Worm (Caenorhabditis elegans) whole organism, late embryonic: Measurements from ENCODE around the gene C47A4.5.
A peak's percentile ranks its signal among the peaks of the same experiment; 100 is the strongest.

ENCODE experiments used
- C38D4.7 ChIP-seq: fragments of 200-800 bp; sonication (Bioruptor generic); optimal IDR thresholded peaks from 2 replicates; lab custom pipeline; 2018; ENCODE audit warnings: mild to moderate bottlenecking, missing genetic modification characterization, moderate library complexity, missing compliant biosample characterization
- T23F11.4 ChIP-seq: fragments of 200-800 bp; sonication (Bioruptor generic); optimal IDR thresholded peaks from 2 replicates; lab custom pipeline; 2018; ENCODE audit warnings: mild to moderate bottlenecking, missing genetic modification characterization, missing compliant biosample characterization
- ama-1 ChIP-seq: fragments of 150-350 bp; optimal IDR thresholded peaks from 2 replicates; lab custom pipeline; 2014
- ceh-9 ChIP-seq: sonication (generic microtip); optimal IDR thresholded peaks from 2 replicates; lab custom pipeline; 2016; ENCODE audit warnings: mild to moderate bottlenecking, missing genetic modification characterization, inconsistent platforms, missing compliant biosample characterization
- dve-1 ChIP-seq: sonication (generic microtip); optimal IDR thresholded peaks from 2 replicates; lab custom pipeline; 2017; ENCODE audit warnings: antibody characterized with exemption, mild to moderate bottlenecking, missing genetic modification characterization, missing compliant biosample characterization
- hlh-30 ChIP-seq: sonication (generic microtip); optimal IDR thresholded peaks from 2 replicates; lab custom pipeline; 2017; ENCODE audit warnings: antibody characterized with exemption, missing genetic modification characterization, missing compliant biosample characterization; ENCODE audit not compliant: insufficient read depth
- pag-3 ChIP-seq: sonication (generic microtip); optimal IDR thresholded peaks from 2 replicates; lab custom pipeline; 2016; ENCODE audit warnings: missing compliant biosample characterization, missing genetic modification characterization, borderline replicate concordance
- pha-4 ChIP-seq: fragments of 150-350 bp; optimal IDR thresholded peaks from 2 replicates; lab custom pipeline; 2018; ENCODE audit warnings: missing biosample characterization, missing genetic modification reagents, missing genetic modification characterization
- pqm-1 ChIP-seq: sonication (generic microtip); optimal IDR thresholded peaks from 2 replicates; lab custom pipeline; 2016; ENCODE audit warnings: missing genetic modification characterization, missing compliant biosample characterization
- pros-1 ChIP-seq: fragments of 150-350 bp; optimal IDR thresholded peaks from 2 replicates; lab custom pipeline; 2014; ENCODE audit warnings: missing biosample characterization, missing genetic modification reagents, missing genetic modification characterization
- unc-55 ChIP-seq: sonication (generic microtip); optimal IDR thresholded peaks from 2 replicates; lab custom pipeline; 2017; ENCODE audit warnings: missing biosample characterization, missing genetic modification reagents, missing genetic modification characterization

DNA sequence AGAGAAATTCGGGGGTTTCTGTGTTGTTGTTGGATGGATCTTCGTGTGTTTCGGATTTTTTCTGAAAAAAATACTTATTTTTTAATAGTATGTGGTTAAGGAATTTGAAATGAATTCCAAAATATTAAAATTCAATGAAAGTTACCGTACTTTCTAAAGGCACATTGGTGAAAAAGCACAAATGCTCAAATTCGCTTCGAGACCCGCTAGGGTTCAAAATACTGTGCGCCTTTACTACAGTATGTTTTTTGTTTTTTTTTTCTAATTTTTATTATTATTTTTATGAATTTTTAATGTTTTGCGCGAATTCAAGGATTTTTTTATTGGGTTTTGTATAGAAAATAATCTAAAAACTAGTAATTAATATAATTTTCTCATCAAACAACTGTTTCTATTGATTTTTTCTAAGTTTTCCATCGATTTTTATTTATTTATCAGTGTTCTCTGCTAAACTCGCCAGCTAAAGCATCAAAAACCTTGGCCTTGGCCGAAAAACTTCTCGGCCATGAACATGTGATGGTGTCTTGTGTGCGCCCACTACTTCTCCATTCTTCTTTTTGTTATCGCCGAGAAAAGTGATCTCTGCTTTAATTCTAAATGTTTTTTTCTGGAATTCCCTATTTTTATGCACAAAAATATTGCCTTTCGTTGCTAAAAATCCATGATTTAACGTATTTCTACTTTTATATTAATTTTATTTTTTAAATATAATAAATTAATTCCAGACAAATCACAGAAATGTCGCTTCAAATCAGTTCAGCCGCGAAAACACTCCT, 37.9 kb downstream of the C47A4.5 start, which contains the start of gene iscu-1:
- no peak for TF ChIP-seq unc-55
- no peak for TF ChIP-seq ceh-9 (tag; lab: Kevin White, UChicago)
- no peak for TF ChIP-seq dve-1 (tag; lab: Kevin White, UChicago)
- no peak for TF ChIP-seq pha-4 (tag; lab: Kevin White, UChicago)
- no peak for TF ChIP-seq pqm-1
- no peak for TF ChIP-seq C38D4.7 (GFP tag; lab: Kevin White, UChicago)
- TF ChIP-seq T23F11.4 (GFP tag; lab: Kevin White, UChicago): no peak
- TF ChIP-seq ama-1 (lab: Kevin White, UChicago): no peak
- no peak for TF ChIP-seq pros-1 (tag; lab: Kevin White, UChicago)
- no peak for TF ChIP-seq pag-3
- TF ChIP-seq hlh-30: peak; percentile 83
